Worm (Caenorhabditis elegans): ENCODE data around the gene K06H6.5.

K06H6.5 gene

DNA sequence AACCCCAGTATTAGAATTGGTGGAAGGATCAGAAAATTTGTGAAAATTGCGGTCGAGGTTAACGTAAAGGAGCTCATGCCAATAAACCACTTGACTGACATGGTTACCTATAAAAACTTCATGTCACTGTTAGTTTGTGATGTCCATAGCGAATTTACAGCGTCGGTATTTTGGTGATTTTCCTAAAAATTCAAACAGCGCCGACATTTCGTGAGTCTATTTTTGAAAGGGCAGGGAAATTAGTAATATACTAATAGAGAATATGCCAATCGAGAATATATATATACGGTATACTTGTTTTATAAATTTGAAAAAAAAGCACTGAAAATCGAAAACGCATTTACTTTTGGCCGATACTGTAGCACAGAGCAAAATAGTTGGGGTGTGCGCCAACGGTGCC is 20.1 kb upstream of the K06H6.5 start, which contains the start of gene srx-8:
srx-8 (minus strand) TSS at position 101 of the 400 bp plus-strand sequence.
- TF ChIP-seq flh-1 (GFP tag; optimal IDR thresholded peaks at IDR 0.05) (no peak), hlh-1 (tag; optimal IDR thresholded peaks at IDR 0.05) (no peak), nhr-2 (tag; optimal IDR thresholded peaks at IDR 0.05) (no peak), ces-1 (GFP tag; optimal IDR thresholded peaks at IDR 0.05) (no peak), mls-2 (tag; optimal IDR thresholded peaks at IDR 0.05) (no peak), mab-5 (tag; optimal IDR thresholded peaks at IDR 0.05) (no peak), unc-39 (tag; optimal IDR thresholded peaks at IDR 0.05) (no peak), ztf-11 (tag; optimal IDR thresholded peaks at IDR 0.05) (no peak), lin-13 (tag; optimal IDR thresholded peaks at IDR 0.05) (no peak), nhr-76 (tag; optimal IDR thresholded peaks at IDR 0.05) (no peak)

DNA sequence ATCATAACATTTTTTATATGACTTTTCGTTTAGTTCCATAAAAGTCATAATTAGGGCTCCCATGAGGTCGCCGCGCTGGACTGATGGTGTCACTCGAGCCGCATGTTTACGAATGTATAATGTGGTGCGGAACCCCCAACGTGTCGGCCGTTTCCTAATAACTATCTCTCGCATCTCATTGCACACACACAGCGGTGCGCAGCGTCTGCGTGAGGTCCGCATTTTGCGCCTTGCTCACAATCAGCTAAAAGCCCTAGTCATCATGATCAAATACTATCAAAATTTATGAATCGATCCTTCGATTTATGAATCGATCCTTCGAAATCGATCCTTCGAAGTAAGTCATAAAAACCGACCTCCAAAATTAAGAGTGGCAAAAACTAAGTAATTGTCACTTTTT is 16.2 kb upstream of the K06H6.5 start, which contains the start of gene srx-7:
srx-7 (plus strand) TSS at position 256 of the 400 bp plus-strand sequence.
- TF ChIP-seq lin-32 (GFP tag; optimal IDR thresholded peaks at IDR 0.05) (no peak), drap-1 (GFP tag; optimal IDR thresholded peaks at IDR 0.05) (no peak), nhr-2 (tag; optimal IDR thresholded peaks at IDR 0.05) (no peak), zip-8 (tag; optimal IDR thresholded peaks at IDR 0.05) (no peak), pha-4 (tag; optimal IDR thresholded peaks at IDR 0.05) (no peak), bed-3 (GFP tag; optimal IDR thresholded peaks at IDR 0.05) (no peak), M03D4.4 (tag; optimal IDR thresholded peaks at IDR 0.05) (no peak), mls-2 (tag; optimal IDR thresholded peaks at IDR 0.05) (no peak), cnd-1 (tag; optimal IDR thresholded peaks at IDR 0.05) (no peak), tbx-8 (GFP tag; optimal IDR thresholded peaks at IDR 0.05) (no peak), lsy-2 (tag; optimal IDR thresholded peaks at IDR 0.05) (no peak), hlh-1 (tag; optimal IDR thresholded peaks at IDR 0.05) (no peak), nhr-12 (tag; optimal IDR thresholded peaks at IDR 0.05) (no peak), snpc-4 (tag; optimal IDR thresholded peaks at IDR 0.05) (no peak), ztf-11 (tag; optimal IDR thresholded peaks at IDR 0.05) (no peak), ceh-83 (GFP tag; optimal IDR thresholded peaks at IDR 0.05) (no peak), ceh-39 (tag; optimal IDR thresholded peaks at IDR 0.05) (no peak)

DNA sequence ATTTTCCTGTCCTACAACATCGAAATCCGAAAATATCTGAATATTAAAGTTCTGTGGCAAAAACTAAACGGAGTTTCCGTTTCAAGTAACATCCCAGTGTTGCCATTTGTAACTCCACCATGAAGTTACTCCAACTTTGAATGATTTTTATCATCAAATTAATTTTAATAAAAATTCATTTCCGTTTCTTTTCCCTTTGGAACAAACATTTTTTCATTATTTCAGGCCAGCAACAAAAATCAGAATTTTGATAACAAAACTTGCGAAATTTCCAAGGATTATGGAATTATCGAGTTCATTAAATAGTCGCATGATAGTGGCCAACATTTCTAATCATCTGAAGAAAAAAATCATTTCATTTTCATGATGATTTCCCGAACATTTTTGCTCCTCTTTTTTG is 13.3 kb upstream of the K06H6.5 start, which contains the start of gene C14C6.2:
C14C6.2 (plus strand) TSS at position 301 of the 400 bp plus-strand sequence.
- TF ChIP-seq drap-1 (GFP tag; optimal IDR thresholded peaks at IDR 0.05) (no peak), cnd-1 (tag; optimal IDR thresholded peaks at IDR 0.05) (no peak), lin-13 (tag; optimal IDR thresholded peaks at IDR 0.05) (no peak), ceh-83 (GFP tag; optimal IDR thresholded peaks at IDR 0.05) (no peak), elt-1 (tag; optimal IDR thresholded peaks at IDR 0.05; ENCODE audit: borderline replicate concordance, insufficient read depth) (no peak), elt-3 (tag; optimal IDR thresholded peaks at IDR 0.05) (no peak), tbx-8 (GFP tag; optimal IDR thresholded peaks at IDR 0.05) (no peak)

DNA sequence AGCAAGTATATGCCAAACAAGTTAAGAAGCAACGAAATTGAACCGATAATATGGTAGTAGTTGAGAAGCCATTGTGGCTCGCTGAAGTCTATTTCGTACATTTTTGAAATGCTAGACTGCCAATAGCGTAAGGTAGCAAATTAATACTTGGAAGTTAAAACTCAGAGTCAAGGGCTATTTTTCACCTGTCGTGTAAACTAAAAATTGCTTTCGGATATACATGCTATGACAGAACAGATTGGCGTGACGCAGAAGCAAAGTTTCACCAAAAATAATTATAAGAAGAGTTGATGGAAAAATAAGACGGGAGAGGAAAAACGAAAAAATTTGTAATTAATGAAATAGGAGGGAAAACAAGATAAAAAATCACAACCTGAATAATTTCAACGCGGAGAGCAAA is 10.2 kb upstream of the K06H6.5 start, which contains the start of gene sri-73:
sri-73 (minus strand) TSS at position 101 of the 400 bp plus-strand sequence.
- TF ChIP-seq snpc-4 (tag; optimal IDR thresholded peaks at IDR 0.05) = no peak

DNA sequence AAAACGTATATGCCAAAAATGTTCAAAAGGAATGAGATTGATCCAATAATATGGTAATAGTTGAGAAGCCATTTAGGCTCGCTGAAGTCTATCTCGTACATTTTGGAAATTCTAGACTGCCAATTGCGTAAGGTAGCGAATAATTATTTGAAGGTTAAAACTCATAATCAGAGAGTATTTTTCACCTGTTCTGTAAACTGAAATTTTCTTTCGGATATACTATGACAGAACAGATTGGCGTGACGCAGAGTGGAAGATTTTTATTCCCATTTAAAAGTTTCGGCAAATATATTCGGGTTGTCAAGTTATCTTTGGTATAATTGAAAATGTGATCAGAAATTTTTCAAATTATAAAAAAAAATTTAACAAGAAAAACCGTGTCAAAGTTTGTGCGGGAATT is 8.1 kb upstream of the K06H6.5 start, which contains the start of gene sri-72:
sri-72 (minus strand) TSS at position 101 of the 400 bp plus-strand sequence.
- no peak for TF ChIP-seq nhr-28 (tag; optimal IDR thresholded peaks at IDR 0.05)
- TF ChIP-seq ces-1 (GFP tag; optimal IDR thresholded peaks at IDR 0.05) = no peak
- no peak for TF ChIP-seq mep-1 (tag; optimal IDR thresholded peaks at IDR 0.05)
- no peak for TF ChIP-seq hlh-1 (tag; optimal IDR thresholded peaks at IDR 0.05)
- no peak for TF ChIP-seq elt-3 (tag; optimal IDR thresholded peaks at IDR 0.05)
- no peak for TF ChIP-seq zip-8 (tag; optimal IDR thresholded peaks at IDR 0.05)
- TF ChIP-seq cnd-1 (tag; optimal IDR thresholded peaks at IDR 0.05) = no peak
- no peak for TF ChIP-seq unc-39 (tag; optimal IDR thresholded peaks at IDR 0.05)
- no peak for TF ChIP-seq tbx-8 (GFP tag; optimal IDR thresholded peaks at IDR 0.05)
- TF ChIP-seq sem-2 (GFP tag; optimal IDR thresholded peaks at IDR 0.05) = no peak
- TF ChIP-seq flh-1 (GFP tag; optimal IDR thresholded peaks at IDR 0.05) = no peak
- no peak for TF ChIP-seq unc-120 (tag; optimal IDR thresholded peaks at IDR 0.05; ENCODE audit: poor library complexity, severe bottlenecking)
- TF ChIP-seq drap-1 (GFP tag; optimal IDR thresholded peaks at IDR 0.05) = no peak
- no peak for TF ChIP-seq mab-5 (tag; optimal IDR thresholded peaks at IDR 0.05)
- no peak for TF ChIP-seq unc-62 (GFP tag; optimal IDR thresholded peaks at IDR 0.05)

DNA sequence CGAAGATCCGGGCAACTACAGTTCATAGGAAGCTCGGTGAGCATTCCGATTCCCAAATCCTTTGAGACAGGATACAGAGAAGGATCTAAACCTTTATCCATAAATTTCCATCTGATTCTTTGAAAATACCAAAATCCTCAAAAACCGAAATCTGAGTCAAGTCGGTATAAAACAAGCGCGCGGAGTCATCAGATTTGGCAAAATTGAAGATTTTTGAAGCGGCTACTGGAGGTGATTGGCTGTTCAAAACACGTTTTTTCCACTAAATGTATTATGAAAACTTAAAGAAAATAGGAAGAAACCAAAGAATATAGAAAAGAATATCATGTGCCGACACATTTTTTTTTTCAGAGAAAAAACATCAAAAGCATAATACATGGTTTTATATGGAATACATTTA is 1.5 kb upstream of the K06H6.5 start, which contains the start of gene C14C6.13:
C14C6.13 (minus strand) TSS at position 101 of the 400 bp plus-strand sequence.
- TF ChIP-seq ceh-39 (tag; optimal IDR thresholded peaks at IDR 0.05) (no peak), lin-32 (GFP tag; optimal IDR thresholded peaks at IDR 0.05) (no peak), ceh-83 (GFP tag; optimal IDR thresholded peaks at IDR 0.05) (no peak), tbx-8 (GFP tag; optimal IDR thresholded peaks at IDR 0.05) (no peak), unc-62 (GFP tag; optimal IDR thresholded peaks at IDR 0.05) (no peak), sptf-1 (tag; optimal IDR thresholded peaks at IDR 0.05) (no peak), mls-2 (tag; optimal IDR thresholded peaks at IDR 0.05) (no peak), nhr-2 (tag; optimal IDR thresholded peaks at IDR 0.05) (no peak), drap-1 (GFP tag; optimal IDR thresholded peaks at IDR 0.05) (no peak), unc-39 (tag; optimal IDR thresholded peaks at IDR 0.05) (no peak)
